Worm (Caenorhabditis elegans): ENCODE results near the gene C34D10.1.

The C34D10.1 gene

DNA sequence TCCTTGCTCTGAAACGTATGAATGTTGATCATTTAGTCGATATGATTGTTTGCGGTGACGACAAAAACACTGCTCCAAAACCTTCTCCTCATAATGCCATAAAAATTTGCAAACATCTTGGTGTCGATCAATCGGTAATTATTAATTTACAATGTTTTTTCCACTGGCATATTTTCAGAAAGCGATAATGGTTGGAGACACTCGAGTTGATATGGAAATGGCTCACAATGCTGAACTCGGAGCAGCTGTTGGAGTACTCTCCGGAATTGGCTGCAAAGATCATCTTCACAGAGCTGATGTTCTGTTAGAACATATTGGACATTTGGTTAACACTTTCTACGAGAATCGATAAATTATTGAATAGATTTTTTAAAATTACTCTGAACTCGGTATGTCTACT lies 40.8 kb upstream of the C34D10.1 start:
- no peak for TF ChIP-seq daf-16 (GFP tag; optimal IDR thresholded peaks at IDR 0.05)
- peak; percentile 10 for TF ChIP-seq daf-16 (tag; optimal IDR thresholded peaks at IDR 0.05)
- TF ChIP-seq nhr-237 (tag; optimal IDR thresholded peaks at IDR 0.05), result no peak
- TF ChIP-seq tag-97 (GFP tag; IDR thresholded peaks at IDR 0.05), result no peak
- no peak for TF ChIP-seq dve-1 (tag; optimal IDR thresholded peaks at IDR 0.05; ENCODE audit: insufficient read depth)
- no peak for TF ChIP-seq lin-38 (GFP tag; IDR thresholded peaks at IDR 0.05)
- peak; percentile 60 for TF ChIP-seq aha-1 (tag)

DNA sequence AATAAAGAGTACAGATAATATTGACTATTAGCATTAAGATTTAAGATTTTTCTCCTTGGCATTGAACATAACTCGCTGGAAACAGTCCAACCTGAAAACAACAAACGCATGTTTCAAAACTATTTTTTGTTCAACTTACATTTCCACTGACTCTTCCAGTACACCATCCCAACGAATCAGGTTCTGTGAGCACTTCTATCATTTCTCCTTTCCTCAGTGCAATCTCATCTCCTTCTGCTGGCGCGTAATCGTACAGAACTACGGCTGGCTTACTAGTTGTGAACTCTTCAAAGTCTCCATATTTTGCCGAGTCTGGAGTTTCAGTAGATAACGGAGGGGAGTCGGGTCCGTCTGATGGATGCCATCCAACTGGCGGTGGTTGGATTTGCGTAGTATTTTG lies 40.1 kb upstream of the C34D10.1 start:
- TF ChIP-seq aha-1 (tag) (peak; percentile 52), ZK546.5 (tag; optimal IDR thresholded peaks at IDR 0.05) (no peak), gei-8 (GFP tag; optimal IDR thresholded peaks at IDR 0.05) (no peak), ztf-11 (tag; optimal IDR thresholded peaks at IDR 0.05) (no peak), dmd-6 (GFP tag; IDR thresholded peaks at IDR 0.05) (0 out of 2 replicates have a peak, but pooled peaks have one; percentile 10), mxl-2 (GFP tag; conservative IDR thresholded peaks at IDR 0.05) (no peak), tag-97 (GFP tag; IDR thresholded peaks at IDR 0.05) (no peak), T26A8.4 (GFP tag; IDR thresholded peaks at IDR 0.05) (peak; percentile 73), nhr-41 (GFP tag; IDR thresholded peaks at IDR 0.05) (no peak), spr-3 (GFP tag; optimal IDR thresholded peaks at IDR 0.05) (no peak), snpc-4 (tag; optimal IDR thresholded peaks at IDR 0.05) (no peak), daf-16 (GFP tag; optimal IDR thresholded peaks at IDR 0.05) (no peak), daf-16 (tag; optimal IDR thresholded peaks at IDR 0.05) (no peak), lin-38 (GFP tag; IDR thresholded peaks at IDR 0.05) (no peak), hif-1 (tag; optimal IDR thresholded peaks at IDR 0.05) (no peak), nhr-28 (tag; optimal IDR thresholded peaks at IDR 0.05) (no peak), spr-1 (tag; optimal IDR thresholded peaks at IDR 0.05) (no peak), daf-12 (tag; optimal IDR thresholded peaks at IDR 0.05) (no peak), lim-7 (GFP tag; IDR thresholded peaks at IDR 0.05) (0 out of 2 replicates have a peak, but pooled peaks have one; percentile 46), F10B5.3 (tag; optimal IDR thresholded peaks at IDR 0.05) (no peak), F44E2.7 (GFP tag; IDR thresholded peaks at IDR 0.05) (no peak), ctbp-1 (GFP tag; IDR thresholded peaks at IDR 0.05) (0 out of 2 replicates have a peak, but pooled peaks have one; percentile 13), nhr-25 (tag; optimal IDR thresholded peaks at IDR 0.05; ENCODE audit: borderline replicate concordance, insufficient read depth) (peak; percentile 60), dmd-9 (GFP tag; IDR thresholded peaks at IDR 0.05) (no peak), madf-5 (GFP tag; IDR thresholded peaks at IDR 0.05) (no peak), Y75B8A.6 (GFP tag; IDR thresholded peaks at IDR 0.05) (no peak), arid-1 (GFP tag; conservative IDR thresholded peaks at IDR 0.05) (no peak), lin-29 (GFP tag; IDR thresholded peaks at IDR 0.05) (no peak), fos-1 (tag; optimal IDR thresholded peaks at IDR 0.05) (no peak), unc-130 (GFP tag; optimal IDR thresholded peaks at IDR 0.05) (no peak), tra-1 (GFP tag; IDR thresholded peaks at IDR 0.05) (no peak), unc-62 (GFP tag; optimal IDR thresholded peaks at IDR 0.05 in 1 of 2) (no peak), unc-62 (tag; optimal IDR thresholded peaks at IDR 0.05) (no peak), dmd-8 (GFP tag; IDR thresholded peaks at IDR 0.05) (no peak), ceh-44 (GFP tag; IDR thresholded peaks at IDR 0.05) (no peak), lsy-2 (tag; optimal IDR thresholded peaks at IDR 0.05) (no peak), skn-1 (tag; optimal IDR thresholded peaks at IDR 0.05) (no peak), hmg-1.1 (GFP tag; IDR thresholded peaks at IDR 0.05) (no peak), mxl-3 (GFP tag; optimal IDR thresholded peaks at IDR 0.05) (no peak)
